Fruit fly (Drosophila melanogaster): ENCODE data around the gene CG15731.
A peak's percentile ranks its signal among the peaks of the same experiment; 100 is the strongest.

DNA sequence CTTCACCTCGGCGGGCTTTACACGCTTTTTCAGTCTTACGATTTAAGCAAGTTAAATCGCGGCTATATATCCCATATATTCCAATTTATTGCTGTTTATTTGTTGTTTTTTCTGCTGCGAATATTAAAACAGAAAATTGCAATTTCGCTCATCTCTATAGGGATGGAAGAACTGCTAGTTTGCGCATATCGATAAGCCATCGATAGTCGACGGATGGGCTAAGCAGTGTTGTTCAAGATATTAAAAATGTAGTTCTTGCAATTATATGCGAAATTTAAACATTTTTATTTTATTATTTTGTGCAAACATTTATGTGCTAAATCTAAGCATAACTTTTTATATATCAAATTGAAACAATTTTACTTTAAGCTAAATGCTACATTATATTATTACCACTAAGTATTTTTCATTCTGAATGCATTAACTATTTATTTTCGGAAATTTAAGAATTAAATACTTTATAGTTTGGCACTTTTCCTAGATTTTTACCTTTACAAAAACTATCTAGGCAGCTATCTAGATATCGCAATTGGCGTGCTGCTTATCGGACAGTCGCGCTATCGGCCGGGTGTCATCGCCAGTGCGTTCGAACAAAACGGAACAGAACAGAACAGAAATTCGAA lies 5.5 kb upstream of the CG15731 start, which contains the start of the genes Rab40 and CG42258:
- peak; percentile 38 for TF ChIP-seq kay (GFP tag; ENCODE audit: borderline replicate concordance)
- peak; percentile 61 for TF ChIP-seq Crg-1 (GFP tag; optimal IDR thresholded peaks at IDR 0.05)
- peak; percentile 28 for TF ChIP-seq bab1 (GFP tag; optimal IDR thresholded peaks at IDR 0.05)
- peak; percentile 67 for TF ChIP-seq Hr96 (GFP tag; optimal IDR thresholded peaks at IDR 0.05)
- peak; percentile 45 for TF ChIP-seq CG5204 (GFP tag; optimal IDR thresholded peaks at IDR 0.05)
- TF ChIP-seq ovo (GFP tag; optimal IDR thresholded peaks at IDR 0.05), result peak; percentile 21
- TF ChIP-seq CG7101 (tag; optimal IDR thresholded peaks at IDR 0.05), result peak; percentile 49
- TF ChIP-seq CG14711 (tag; optimal IDR thresholded peaks at IDR 0.05), result peak; percentile 9

Data from whole organism, adult.